Fruit fly (Drosophila melanogaster) whole organism, wandering third instar larva: ENCODE data around the gene CG5886.

ENCODE experiments used
- Dif ChIP-seq: fragments of 200-275, 200-300 bp; sonication (Bioruptor generic); optimal IDR thresholded peaks from 2 replicates; lab custom pipeline; 2018; ENCODE audit warnings: missing biosample characterization, missing genetic modification characterization; ENCODE audit not compliant: partially characterized antibody
- Mio ChIP-seq: sonication (Bioruptor generic); optimal IDR thresholded peaks from 2 replicates; lab custom pipeline; 2016; ENCODE audit warnings: missing biosample characterization, missing genetic modification characterization
- Myc ChIP-seq: fragments of >200 bp; optimal IDR thresholded peaks from 2 replicates; lab custom pipeline; 2017
- Rel ChIP-seq, 2 experiments: fragments of 200-800 bp; sonication (Bioruptor generic) in 1 of 2; optimal IDR thresholded peaks; 2 replicates in 1 of 2; 3 replicates in 1 of 2; lab custom pipeline; 2016 to 2019; ENCODE audit warnings: mild to moderate bottlenecking in 2 of 2, missing biosample characterization in 2 of 2, missing genetic modification characterization in 2 of 2, moderate library complexity in 1 of 2
- fru ChIP-seq: fragments of 200-800 bp; sonication (Bioruptor generic); optimal IDR thresholded peaks from 3 replicates; lab custom pipeline; 2016; ENCODE audit warnings: missing biosample characterization, mild to moderate bottlenecking, missing genetic modification characterization
- h ChIP-seq: fragments of 200-800 bp; sonication (Bioruptor generic); optimal IDR thresholded peaks from 3 replicates; lab custom pipeline; 2016; ENCODE audit warnings: missing biosample characterization, mild to moderate bottlenecking, missing genetic modification characterization
- lola ChIP-seq: fragments of >200 bp; optimal IDR thresholded peaks from 2 replicates; lab custom pipeline; 2017; ENCODE audit warnings: missing biosample characterization, missing genetic modification characterization
- psq ChIP-seq: fragments of 200-800 bp; sonication (Bioruptor generic); optimal IDR thresholded peaks from 3 replicates; lab custom pipeline; 2017; ENCODE audit warnings: missing biosample characterization, mild to moderate bottlenecking, missing genetic modification characterization, moderate library complexity

- TF ChIP-seq Dif (peak; percentile 22), Mio (GFP tag; lab: Kevin White, UChicago) (no peak), lola (GFP tag; lab: Kevin White, UChicago) (no peak), psq (GFP tag; lab: Kevin White, UChicago) (no peak), fru (GFP tag; lab: Kevin White, UChicago) (no peak), Rel (GFP tag; optimal IDR thresholded peaks at IDR 0.05; lab: Kevin White, UChicago) (no peak), Rel (tag; optimal IDR thresholded peaks at IDR 0.05; lab: Kevin White, UChicago) (no peak), h (GFP tag; lab: Kevin White, UChicago) (no peak), Myc (lab: Kevin White, UChicago) (no peak)
Measured at dm6 chr3R:25880971-25881809, 29.8 kb downstream of the CG5886 start, which contains the start of gene Tsp96F.
